Worm (Caenorhabditis elegans): Measurements from ENCODE around the gene Y82E9BL.19.
"Not testable (repeated sequence)": the region's sequence is repeated elsewhere in the genome, so short reads cannot be mapped to it uniquely, and the experiment has no call there.

DNA sequence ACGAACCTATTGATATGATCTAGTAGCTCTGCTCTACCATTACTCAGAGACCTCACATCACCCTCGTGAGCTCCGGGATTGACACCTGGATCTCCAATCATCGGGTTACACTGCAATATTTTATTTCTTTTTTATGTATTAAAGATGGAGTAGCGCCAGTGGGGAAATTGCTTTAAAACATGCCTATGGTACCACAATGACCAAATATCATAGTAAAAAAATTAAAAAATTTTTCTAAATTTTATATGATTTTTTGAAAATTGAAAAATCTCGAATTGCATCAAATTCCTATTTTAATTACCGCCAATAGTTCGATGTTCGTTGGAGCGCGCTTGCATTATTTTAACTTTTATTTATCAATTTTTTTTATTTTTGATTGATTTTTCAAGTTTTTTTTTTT, 46.1 kb downstream of the Y82E9BL.19 start, which contains the start of gene pals-40:
- TF ChIP-seq ceh-18, pha-4 (tag; optimal IDR thresholded peaks at IDR 0.05): not testable (repeated sequence)
